Worm (Caenorhabditis elegans): ENCODE measurements around the gene Y38E10A.33.

The Y38E10A.33 gene

DNA sequence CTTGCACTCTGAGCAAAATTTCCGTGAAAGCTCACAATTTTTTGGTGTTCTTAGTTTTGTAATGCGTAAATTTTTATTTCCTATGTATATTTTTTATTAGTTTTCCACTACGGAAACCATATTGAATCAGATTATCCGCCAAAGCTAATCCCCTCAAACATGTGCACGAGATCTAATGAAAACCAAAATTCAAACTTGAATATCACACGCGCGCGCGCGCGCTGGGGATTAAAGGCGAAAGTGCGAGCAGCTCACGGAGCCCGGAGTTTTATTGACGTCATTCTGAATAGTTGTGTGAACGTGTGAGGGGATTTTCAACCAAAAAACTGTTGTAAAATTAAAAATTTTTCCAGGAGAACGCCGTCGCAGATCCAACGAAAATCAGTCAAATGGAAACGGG, 10.6 kb downstream of the Y38E10A.33 start:
- TF ChIP-seq zip-8 (tag; optimal IDR thresholded peaks at IDR 0.05): no peak
- no peak for TF ChIP-seq snpc-4 (tag; optimal IDR thresholded peaks at IDR 0.05)
- no peak for TF ChIP-seq nhr-28 (tag; optimal IDR thresholded peaks at IDR 0.05)
- no peak for TF ChIP-seq hlh-1 (tag; optimal IDR thresholded peaks at IDR 0.05)
- TF ChIP-seq cnd-1 (tag; optimal IDR thresholded peaks at IDR 0.05): no peak
- TF ChIP-seq lsy-2 (tag; optimal IDR thresholded peaks at IDR 0.05): no peak
- TF ChIP-seq ces-1 (GFP tag; optimal IDR thresholded peaks at IDR 0.05): no peak
- TF ChIP-seq bed-3 (GFP tag; optimal IDR thresholded peaks at IDR 0.05): no peak
- no peak for TF ChIP-seq mep-1 (tag; optimal IDR thresholded peaks at IDR 0.05)

ce11 chrII:12668148-12668547, 11.3 kb downstream of the Y38E10A.33 start:
- TF ChIP-seq nhr-2 (tag; optimal IDR thresholded peaks at IDR 0.05) (no peak), ces-1 (GFP tag; optimal IDR thresholded peaks at IDR 0.05) (peak; percentile 16)

ce11 chrII:12666042-12666441, 13.4 kb downstream of the Y38E10A.33 start:
- no peak for TF ChIP-seq sem-2 (GFP tag; optimal IDR thresholded peaks at IDR 0.05)
- TF ChIP-seq ceh-39 (tag; optimal IDR thresholded peaks at IDR 0.05): no peak
- no peak for TF ChIP-seq lin-32 (GFP tag; optimal IDR thresholded peaks at IDR 0.05)

DNA sequence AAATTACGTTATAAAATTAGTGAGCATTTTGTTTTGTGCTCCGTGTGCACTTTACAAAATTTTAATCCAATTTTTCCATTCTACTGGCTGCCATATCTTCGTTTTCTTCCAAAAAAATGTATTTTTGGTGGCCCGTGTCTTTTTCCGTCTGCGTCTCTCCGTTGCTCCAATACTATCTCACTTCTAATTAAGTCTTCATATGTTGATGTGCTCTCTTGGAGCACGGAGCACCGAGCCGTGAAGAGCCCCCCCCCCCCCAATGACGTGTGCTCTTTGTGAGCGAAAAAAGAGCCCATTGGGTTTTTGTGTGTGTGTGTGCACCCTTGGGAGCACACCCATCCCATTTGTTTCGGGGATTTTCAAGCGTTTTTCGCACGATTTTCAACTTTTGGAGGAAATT, 14.4 kb downstream of the Y38E10A.33 start:
- no peak for TF ChIP-seq snpc-4 (tag; optimal IDR thresholded peaks at IDR 0.05)
- TF ChIP-seq ham-2 (GFP tag; optimal IDR thresholded peaks at IDR 0.05): no peak
- no peak for TF ChIP-seq tbx-8 (GFP tag; optimal IDR thresholded peaks at IDR 0.05)
- TF ChIP-seq ces-1 (GFP tag; optimal IDR thresholded peaks at IDR 0.05): peak; percentile 69
- peak; percentile 16 for TF ChIP-seq sptf-1 (tag; optimal IDR thresholded peaks at IDR 0.05)
- TF ChIP-seq nhr-76 (tag; optimal IDR thresholded peaks at IDR 0.05): no peak
- no peak for TF ChIP-seq unc-39 (tag; optimal IDR thresholded peaks at IDR 0.05)
- no peak for TF ChIP-seq lin-13 (tag; optimal IDR thresholded peaks at IDR 0.05)
- TF ChIP-seq hlh-1 (tag; optimal IDR thresholded peaks at IDR 0.05): no peak
- TF ChIP-seq nhr-12 (tag; optimal IDR thresholded peaks at IDR 0.05): no peak
- TF ChIP-seq unc-62 (GFP tag; optimal IDR thresholded peaks at IDR 0.05): no peak

DNA sequence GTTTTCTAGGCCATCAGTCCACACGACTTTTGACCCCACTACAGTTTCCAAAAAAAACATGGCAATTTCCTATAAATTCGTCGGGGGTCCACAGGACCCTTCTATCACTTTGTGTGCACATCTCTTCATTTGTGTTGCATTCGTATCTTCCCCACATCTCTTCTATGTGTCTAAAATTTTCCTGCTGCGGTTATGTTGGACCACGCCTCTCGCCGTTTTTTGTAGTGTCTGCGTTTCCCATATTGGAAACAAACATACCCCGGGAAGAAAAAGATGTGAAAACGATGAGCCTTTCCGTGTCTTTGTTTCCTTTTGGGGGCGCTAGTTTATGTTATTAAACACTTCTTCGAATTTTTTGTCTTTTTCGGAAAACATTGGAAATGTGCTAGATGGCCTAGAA, 17.5 kb downstream of the Y38E10A.33 start:
- no peak for TF ChIP-seq ceh-39 (tag; optimal IDR thresholded peaks at IDR 0.05)
- TF ChIP-seq pha-4 (tag; optimal IDR thresholded peaks at IDR 0.05): no peak
- TF ChIP-seq elt-1 (tag; optimal IDR thresholded peaks at IDR 0.05; ENCODE audit: borderline replicate concordance, insufficient read depth): no peak
- no peak for TF ChIP-seq mep-1 (tag; optimal IDR thresholded peaks at IDR 0.05)
- no peak for TF ChIP-seq mab-5 (tag; optimal IDR thresholded peaks at IDR 0.05)

- TF ChIP-seq flh-1 (GFP tag; optimal IDR thresholded peaks at IDR 0.05) (no peak), ces-1 (GFP tag; optimal IDR thresholded peaks at IDR 0.05) (peak; percentile 36), sptf-1 (tag; optimal IDR thresholded peaks at IDR 0.05) (no peak), hlh-1 (tag; optimal IDR thresholded peaks at IDR 0.05) (peak; percentile 66)
Measured at ce11 chrII:12659676-12660371, 19.6 kb downstream of the Y38E10A.33 start.

ce11 chrII:12658409-12658808, 21.0 kb downstream of the Y38E10A.33 start:
- TF ChIP-seq M03D4.4 (tag; optimal IDR thresholded peaks at IDR 0.05) (no peak), tbx-8 (GFP tag; optimal IDR thresholded peaks at IDR 0.05) (no peak), nhr-2 (tag; optimal IDR thresholded peaks at IDR 0.05) (no peak), nhr-237 (tag; optimal IDR thresholded peaks at IDR 0.05) (no peak), ham-2 (GFP tag; optimal IDR thresholded peaks at IDR 0.05) (no peak), nhr-12 (tag; optimal IDR thresholded peaks at IDR 0.05) (no peak), ces-1 (GFP tag; optimal IDR thresholded peaks at IDR 0.05) (no peak), sem-2 (GFP tag; optimal IDR thresholded peaks at IDR 0.05) (no peak), mab-5 (tag; optimal IDR thresholded peaks at IDR 0.05) (no peak), elt-3 (tag; optimal IDR thresholded peaks at IDR 0.05) (no peak), flh-1 (GFP tag; optimal IDR thresholded peaks at IDR 0.05) (no peak)
